Worm (Caenorhabditis elegans) whole organism, young adult: ENCODE measurements around the gene twk-20.

Experiments used
- B0035.1 ChIP-seq: sonication (generic microtip); optimal IDR thresholded peaks from 2 replicates; lab custom pipeline; 2016; ENCODE audit warnings: missing genetic modification characterization, mild to moderate bottlenecking, missing compliant biosample characterization, missing genotype, missing genetic modification reagents
- B0336.3 ChIP-seq: fragments of 200-800 bp; sonication (Bioruptor generic); IDR thresholded peaks from 2 replicates; pipeline ENCODE4 v1.3.6; 2022; ENCODE audit warnings: missing genetic modification characterization, missing compliant biosample characterization
- C17E4.6 ChIP-seq: fragments of 200-800 bp; sonication (Bioruptor generic); IDR thresholded peaks from 2 replicates; pipeline ENCODE4 v1.3.6; 2022; ENCODE audit warnings: missing genetic modification reagents, missing genetic modification characterization, missing compliant biosample characterization
- D2030.7 ChIP-seq: fragments of 200-800 bp; sonication (Bioruptor generic); IDR thresholded peaks from 2 replicates; pipeline ENCODE4 v1.3.6; 2022; ENCODE audit warnings: missing genetic modification reagents, missing genetic modification characterization, missing compliant biosample characterization
- F23B12.7 ChIP-seq: sonication (generic microtip); optimal IDR thresholded peaks from 2 replicates; lab custom pipeline; 2017; ENCODE audit warnings: missing genetic modification characterization, mild to moderate bottlenecking, missing compliant biosample characterization, antibody characterized with exemption, moderate library complexity; ENCODE audit not compliant: insufficient read depth
- F39B2.1 ChIP-seq: fragments of 200-800 bp; sonication (Bioruptor generic); IDR thresholded peaks from 2 replicates; pipeline ENCODE4 v1.3.6; 2022; ENCODE audit warnings: missing genetic modification reagents, missing genetic modification characterization, missing compliant biosample characterization
- F49E8.2 ChIP-seq: sonication (generic microtip); optimal IDR thresholded peaks from 3 replicates; lab custom pipeline; 2017; ENCODE audit warnings: missing genetic modification characterization, mild to moderate bottlenecking, missing compliant biosample characterization, antibody characterized with exemption, moderate library complexity; ENCODE audit not compliant: insufficient read depth
- F52B5.7 ChIP-seq: sonication (generic microtip); optimal IDR thresholded peaks from 2 replicates; lab custom pipeline; 2016; ENCODE audit warnings: mild to moderate bottlenecking, missing genetic modification characterization, missing compliant biosample characterization
- F57A8.1 ChIP-seq: fragments of 200-800 bp; sonication (Bioruptor generic); optimal IDR thresholded peaks from 2 replicates; lab custom pipeline; 2018; ENCODE audit warnings: mild to moderate bottlenecking, missing genetic modification characterization, moderate library complexity, missing compliant biosample characterization
- F57C9.4 ChIP-seq: sonication (generic microtip); optimal IDR thresholded peaks from 2 replicates; lab custom pipeline; 2017; ENCODE audit warnings: mild to moderate bottlenecking, missing genetic modification characterization, missing compliant biosample characterization
- Y79H2A.3 ChIP-seq: fragments of 200-800 bp; sonication (Bioruptor generic); conservative IDR thresholded peaks from 2 replicates; pipeline ENCODE4 v1.3.6; 2022; ENCODE audit warnings: missing genetic modification reagents, missing genetic modification characterization, missing compliant biosample characterization
- ZK185.1 ChIP-seq: sonication (generic microtip); optimal IDR thresholded peaks from 2 replicates; lab custom pipeline; 2016; ENCODE audit warnings: mild to moderate bottlenecking, missing genetic modification characterization, missing compliant biosample characterization; ENCODE audit not compliant: poor library complexity, severe bottlenecking
- aptf-2 ChIP-seq: fragments of 200-800 bp; sonication (Bioruptor generic); conservative IDR thresholded peaks from 2 replicates; pipeline ENCODE4 v1.3.6; 2022; ENCODE audit warnings: missing genetic modification reagents, missing genetic modification characterization, missing compliant biosample characterization
- attf-5 ChIP-seq: fragments of 200-800 bp; sonication (Bioruptor generic); optimal IDR thresholded peaks from 2 replicates; lab custom pipeline; 2018; ENCODE audit warnings: mild to moderate bottlenecking, missing genetic modification characterization, missing compliant biosample characterization
- cebp-1 ChIP-seq, 2 experiments: fragments of 200-800 bp in 1 of 2; sonication (Bioruptor generic) in 1 of 2; sonication (generic microtip) in 1 of 2; IDR thresholded peaks in 1 of 2; optimal IDR thresholded peaks in 1 of 2; 2 replicates each; pipeline versions ENCODE4 v1.3.6 to Lab custom; 2017 to 2022; ENCODE audit warnings: missing compliant biosample characterization in 2 of 2, missing genetic modification characterization in 2 of 2, mild to moderate bottlenecking in 1 of 2, missing genetic modification reagents in 1 of 2, moderate library complexity in 1 of 2
- cebp-2 ChIP-seq: fragments of 200-800 bp; sonication (Bioruptor generic); IDR thresholded peaks from 2 replicates; pipeline ENCODE4 v1.3.6; 2022; ENCODE audit warnings: missing genetic modification characterization, missing compliant biosample characterization
- ceh-58 ChIP-seq: fragments of 200-800 bp; sonication (Bioruptor generic); IDR thresholded peaks from 2 replicates; pipeline ENCODE4 v1.3.6; 2022; ENCODE audit warnings: missing genetic modification characterization, missing compliant biosample characterization
- die-1 ChIP-seq: sonication (generic microtip); optimal IDR thresholded peaks from 2 replicates; lab custom pipeline; 2016; ENCODE audit warnings: missing genotype, mild to moderate bottlenecking, missing genetic modification characterization, missing compliant biosample characterization
- ekl-4 ChIP-seq: fragments of 200-800 bp; sonication (Bioruptor generic); IDR thresholded peaks from 2 replicates; pipeline ENCODE4 v1.3.6; 2022; ENCODE audit warnings: missing genetic modification reagents, missing genetic modification characterization, missing compliant biosample characterization
- him-1 ChIP-seq: sonication (generic microtip); optimal IDR thresholded peaks from 2 replicates; lab custom pipeline; 2016; ENCODE audit warnings: missing genotype, missing genetic modification reagents, missing genetic modification characterization, missing compliant biosample characterization
- hlh-26 ChIP-seq: fragments of 200-800 bp; sonication (Bioruptor generic); conservative IDR thresholded peaks from 2 replicates; pipeline ENCODE4 v1.3.6; 2022; ENCODE audit warnings: missing genetic modification reagents, missing genetic modification characterization, missing compliant biosample characterization
- hmg-20 ChIP-seq: fragments of 200-800 bp; sonication (Bioruptor generic); IDR thresholded peaks from 2 replicates; pipeline ENCODE4 v1.3.6; 2022; ENCODE audit warnings: missing genetic modification reagents, missing genetic modification characterization, missing compliant biosample characterization
- lin-40 ChIP-seq: sonication (generic microtip); optimal IDR thresholded peaks from 2 replicates; lab custom pipeline; 2016; ENCODE audit warnings: missing genetic modification characterization, mild to moderate bottlenecking, missing compliant biosample characterization, missing genotype, missing genetic modification reagents
- lir-1 ChIP-seq: fragments of 200-800 bp; sonication (Bioruptor generic); conservative IDR thresholded peaks from 2 replicates; pipeline ENCODE4 v1.3.6; 2022; ENCODE audit warnings: missing genetic modification reagents, missing genetic modification characterization, missing compliant biosample characterization
- lsl-1 ChIP-seq: fragments of 200-800 bp; sonication (Bioruptor generic); optimal IDR thresholded peaks from 2 replicates; lab custom pipeline; 2018; ENCODE audit warnings: mild to moderate bottlenecking, missing genetic modification characterization, moderate library complexity, missing compliant biosample characterization
- madf-3 ChIP-seq: fragments of 200-800 bp; sonication (Bioruptor generic); IDR thresholded peaks from 2 replicates; pipeline ENCODE4 v1.3.6; 2022; ENCODE audit warnings: missing genetic modification reagents, missing genetic modification characterization, missing compliant biosample characterization
- mes-4 ChIP-seq: sonication (generic microtip); optimal IDR thresholded peaks from 2 replicates; lab custom pipeline; 2016; ENCODE audit warnings: missing genotype, missing genetic modification characterization, missing compliant biosample characterization
- nfya-2 ChIP-seq: fragments of 200-800 bp; sonication (Bioruptor generic); IDR thresholded peaks from 2 replicates; pipeline ENCODE4 v1.3.6; 2022; ENCODE audit warnings: missing genetic modification reagents, missing genetic modification characterization, missing compliant biosample characterization
- pbrm-1 ChIP-seq: fragments of 200-800 bp; sonication (Bioruptor generic); IDR thresholded peaks from 2 replicates; pipeline ENCODE4 v1.3.6; 2022; ENCODE audit warnings: missing genetic modification reagents, missing genetic modification characterization, missing compliant biosample characterization
- rcor-1 ChIP-seq: fragments of 200-800 bp; sonication (Bioruptor generic); IDR thresholded peaks from 2 replicates; pipeline ENCODE4 v1.3.6; 2022; ENCODE audit warnings: missing genetic modification reagents, missing genetic modification characterization, missing compliant biosample characterization
- repo-1 ChIP-seq: sonication (generic microtip); optimal IDR thresholded peaks from 2 replicates; lab custom pipeline; 2017; ENCODE audit warnings: mild to moderate bottlenecking, missing genetic modification characterization, missing compliant biosample characterization
- sdz-38 ChIP-seq: sonication (generic microtip); optimal IDR thresholded peaks from 2 replicates; lab custom pipeline; 2016; ENCODE audit warnings: missing genotype, missing genetic modification characterization, missing compliant biosample characterization
- sea-2 ChIP-seq: fragments of 200-800 bp; sonication (Bioruptor generic); IDR thresholded peaks from 2 replicates; pipeline ENCODE4 v1.3.6; 2022; ENCODE audit warnings: missing genetic modification characterization, missing compliant biosample characterization
- snpc-3.4 ChIP-seq: sonication (generic microtip); optimal IDR thresholded peaks from 2 replicates; lab custom pipeline; 2017; ENCODE audit warnings: missing genetic modification characterization, mild to moderate bottlenecking, missing compliant biosample characterization, antibody characterized with exemption, moderate library complexity, missing genotype, missing genetic modification reagents
- somi-1 ChIP-seq: fragments of 200-800 bp; sonication (Bioruptor generic); optimal IDR thresholded peaks from 2 replicates; lab custom pipeline; 2018; ENCODE audit warnings: mild to moderate bottlenecking, missing genetic modification characterization, missing compliant biosample characterization
- sptf-2 ChIP-seq: fragments of 200-800 bp; sonication (Bioruptor generic); optimal IDR thresholded peaks from 2 replicates; lab custom pipeline; 2018; ENCODE audit warnings: mild to moderate bottlenecking, missing genetic modification characterization, missing compliant biosample characterization
- tbp1 ChIP-seq: fragments of 200-800 bp; sonication (Bioruptor generic); optimal IDR thresholded peaks from 2 replicates; lab custom pipeline; 2018; ENCODE audit warnings: mild to moderate bottlenecking, missing genetic modification characterization, missing compliant biosample characterization
- unc-130 ChIP-seq: sonication (generic microtip); optimal IDR thresholded peaks from 2 replicates; lab custom pipeline; 2016; ENCODE audit warnings: missing genetic modification reagents, missing genetic modification characterization, missing compliant biosample characterization
- ztf-18 ChIP-seq: sonication (generic microtip); optimal IDR thresholded peaks from 2 replicates; lab custom pipeline; 2016; ENCODE audit warnings: missing genotype, mild to moderate bottlenecking, missing genetic modification characterization, missing compliant biosample characterization
- ztf-25 ChIP-seq: fragments of 200-800 bp; sonication (Bioruptor generic); IDR thresholded peaks from 2 replicates; pipeline ENCODE4 v1.3.6; 2022; ENCODE audit warnings: missing genetic modification reagents, missing genetic modification characterization, missing compliant biosample characterization
- ztf-26 ChIP-seq: sonication (generic microtip); optimal IDR thresholded peaks from 2 replicates; lab custom pipeline; 2017; ENCODE audit warnings: missing genetic modification characterization, missing compliant biosample characterization
- ztf-28 ChIP-seq: fragments of 200-800 bp; sonication (Bioruptor generic); IDR thresholded peaks from 2 replicates; pipeline ENCODE4 v1.3.6; 2022; ENCODE audit warnings: missing genetic modification reagents, missing genetic modification characterization, missing compliant biosample characterization
- ztf-3 ChIP-seq: fragments of 200-800 bp; sonication (Bioruptor generic); optimal IDR thresholded peaks from 2 replicates; lab custom pipeline; 2018; ENCODE audit warnings: mild to moderate bottlenecking, missing genetic modification characterization, missing compliant biosample characterization

Gene twk-20

ce11 chrX:13663641-13664633 lies 24.3 kb downstream of the twk-20 start, which contains the start of gene C04A11.5:
Gene C04A11.5 (plus strand): TSS chrX:13664583.
- TF ChIP-seq cebp-1 (GFP tag; IDR thresholded peaks at IDR 0.05; lab: Robert Waterston, UW) (no peak), cebp-1 (tag; optimal IDR thresholded peaks at IDR 0.05; lab: Kevin White, UChicago) (peak; percentile 52), mes-4 (tag; lab: Kevin White, UChicago) (no peak)

- TF ChIP-seq lin-40 (tag; lab: Kevin White, UChicago) = peak; percentile 93
- peak; percentile 88; the same call in 1 of the 2 replicates for TF ChIP-seq madf-3 (GFP tag; lab: Robert Waterston, UW)
- peak; percentile 98 for TF ChIP-seq tbp1
- peak; percentile 99 for TF ChIP-seq F52B5.7
- TF ChIP-seq sea-2 (GFP tag; lab: Robert Waterston, UW) = peak; percentile 89
- peak; percentile 98 for TF ChIP-seq him-1 (tag; lab: Kevin White, UChicago)
- TF ChIP-seq cebp-2 = peak; percentile 97
- no peak for TF ChIP-seq nfya-2 (GFP tag; lab: Robert Waterston, UW)
- TF ChIP-seq ztf-18 (tag; lab: Kevin White, UChicago) = peak; percentile 79
- TF ChIP-seq repo-1 = peak; percentile 85
- TF ChIP-seq ztf-25 (GFP tag; lab: Robert Waterston, UW) = peak; percentile 92
- TF ChIP-seq die-1 (tag; lab: Kevin White, UChicago) = peak; percentile 97
- peak; percentile 37; the same call in 1 of the 2 replicates for TF ChIP-seq F39B2.1 (GFP tag; lab: Robert Waterston, UW)
- TF ChIP-seq ztf-26 (tag; lab: Kevin White, UChicago) = peak; percentile 89
- TF ChIP-seq somi-1 = peak; percentile 83
- 0 out of 2 replicates have a peak, but pooled peaks have one; percentile 68 for TF ChIP-seq ceh-58 (GFP tag; lab: Robert Waterston, UW)
- TF ChIP-seq sdz-38 (tag; lab: Kevin White, UChicago) = peak; percentile 40
- peak; percentile 89 for TF ChIP-seq B0336.3
- TF ChIP-seq hlh-26 (GFP tag; lab: Robert Waterston, UW) = peak; percentile 77; the same call in 1 of the 2 replicates
- TF ChIP-seq snpc-3.4 (tag; lab: Kevin White, UChicago) = peak; percentile 86
- TF ChIP-seq C17E4.6 = peak; percentile 71; the same call in 1 of the 2 replicates
- peak; percentile 94 for TF ChIP-seq rcor-1 (GFP tag; lab: Robert Waterston, UW)
- peak; percentile 70 for TF ChIP-seq unc-130
- TF ChIP-seq lsl-1 (GFP tag; lab: Kevin White, UChicago) = peak; percentile 32
- peak; percentile 91 for TF ChIP-seq hmg-20 (GFP tag; lab: Robert Waterston, UW)
- TF ChIP-seq F23B12.7 = peak; percentile 73
- peak; percentile 89 for TF ChIP-seq D2030.7 (GFP tag; lab: Robert Waterston, UW)
- peak; percentile 81 for TF ChIP-seq F57C9.4 (tag; lab: Kevin White, UChicago)
- peak; percentile 90 for TF ChIP-seq B0035.1 (tag; lab: Kevin White, UChicago)
- peak; percentile 64; the same call in 1 of the 2 replicates for TF ChIP-seq aptf-2 (GFP tag; lab: Robert Waterston, UW)
- peak; percentile 77; the same call in 1 of the 2 replicates for TF ChIP-seq ztf-28
- peak; percentile 79 for TF ChIP-seq F57A8.1 (GFP tag; lab: Kevin White, UChicago)
- TF ChIP-seq pbrm-1 (GFP tag; lab: Robert Waterston, UW) = peak; percentile 91
- no peak for TF ChIP-seq F49E8.2 (tag; lab: Kevin White, UChicago)
- peak; percentile 88 for TF ChIP-seq sptf-2 (GFP tag; lab: Kevin White, UChicago)
- peak; percentile 66 for TF ChIP-seq ztf-3 (GFP tag; lab: Kevin White, UChicago)
- TF ChIP-seq attf-5 (GFP tag; lab: Kevin White, UChicago) = peak; percentile 89
- peak; percentile 88 for TF ChIP-seq lir-1 (GFP tag; lab: Robert Waterston, UW)
- peak; percentile 97 for TF ChIP-seq ZK185.1 (tag; lab: Kevin White, UChicago)
- 0 out of 2 replicates have a peak, but pooled peaks have one; percentile 44 for TF ChIP-seq Y79H2A.3
- peak; percentile 92 for TF ChIP-seq ekl-4 (GFP tag; lab: Robert Waterston, UW)
These were observed 25.8 kb downstream of the twk-20 start for ce11 chrX:13665447-13665846.
